Worm (Caenorhabditis elegans): Measurements from ENCODE around the gene catp-7.

Gene catp-7

DNA sequence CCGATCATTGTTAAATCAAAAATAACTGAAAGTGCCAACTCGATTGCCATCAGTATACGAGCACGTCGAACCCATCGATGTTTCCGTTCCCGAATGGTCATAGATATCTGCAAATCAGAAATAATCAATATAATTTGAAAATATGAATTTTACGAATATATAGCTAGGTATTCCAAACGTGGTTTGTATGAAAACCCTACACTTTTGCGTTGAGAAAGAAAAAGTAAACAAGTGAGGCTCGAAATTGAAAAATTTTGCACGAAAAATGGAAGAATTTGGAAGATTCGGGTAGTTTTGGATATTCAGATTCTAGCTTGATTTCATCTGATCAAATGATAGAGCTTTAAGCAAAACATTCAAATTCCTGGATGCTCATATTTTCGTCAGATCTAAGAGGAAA, 53.0 kb downstream of the catp-7 start, which contains the start of gene F42A9.9:
TSS of gene F42A9.9 (minus strand) at position 101 of the 400 bp plus-strand sequence.
- TF ChIP-seq hlh-30 (tag; optimal IDR thresholded peaks at IDR 0.05; ENCODE audit: insufficient read depth), result no peak
- no peak for TF ChIP-seq ets-4 (tag; optimal IDR thresholded peaks at IDR 0.05)
- no peak for TF ChIP-seq ceh-48 (tag; optimal IDR thresholded peaks at IDR 0.05)
- TF ChIP-seq ama-1 (optimal IDR thresholded peaks at IDR 0.05), result no peak
- TF ChIP-seq tbx-7 (tag; optimal IDR thresholded peaks at IDR 0.05), result no peak
- no peak for TF ChIP-seq pha-2 (tag; optimal IDR thresholded peaks at IDR 0.05)
- TF ChIP-seq syd-9 (tag; optimal IDR thresholded peaks at IDR 0.05), result no peak
- no peak for TF ChIP-seq mec-3 (tag; optimal IDR thresholded peaks at IDR 0.05; ENCODE audit: borderline replicate concordance)
- TF ChIP-seq dve-1 (tag; optimal IDR thresholded peaks at IDR 0.05), result no peak
- no peak for TF ChIP-seq ceh-2 (tag; optimal IDR thresholded peaks at IDR 0.05)
